Worm (Caenorhabditis elegans): ENCODE results near the gene ZK688.12.

DNA sequence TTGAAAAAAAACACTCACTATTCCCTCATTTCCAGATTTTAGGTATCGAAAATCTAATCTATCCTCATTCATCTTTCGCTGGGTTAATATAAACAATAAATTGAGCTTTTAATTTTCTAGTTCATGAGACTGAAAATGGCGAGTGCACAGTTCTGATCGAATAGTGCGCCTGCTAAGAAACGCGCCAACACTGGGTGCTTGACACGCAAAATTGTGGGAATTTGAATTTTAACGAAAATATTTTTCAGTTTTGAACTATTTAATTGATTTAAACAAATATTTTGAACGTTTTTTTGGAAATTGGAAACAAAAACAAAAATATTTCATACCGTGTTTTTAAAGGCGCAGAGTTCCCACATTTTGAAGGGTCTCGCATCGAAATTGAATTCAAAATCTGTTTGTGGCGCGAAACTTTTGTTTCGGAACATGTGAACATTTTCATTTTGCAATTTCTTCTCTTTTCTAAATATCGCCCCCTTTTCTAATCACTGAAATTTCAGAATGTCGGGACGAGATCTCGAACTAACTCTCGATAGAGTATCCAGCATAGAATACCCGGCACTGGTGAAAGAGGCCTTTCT, 15.3 kb upstream of the ZK688.12 start, which contains the start of the genes C29E4.13 and npp-15:
- no peak for TF ChIP-seq tab-1 (GFP tag; IDR thresholded peaks at IDR 0.05)
- TF ChIP-seq klf-2 (GFP tag; conservative IDR thresholded peaks at IDR 0.05): no peak
- no peak for TF ChIP-seq flt-1 (GFP tag; IDR thresholded peaks at IDR 0.05)
- no peak for TF ChIP-seq cog-1 (tag; optimal IDR thresholded peaks at IDR 0.05)
- TF ChIP-seq ztf-23 (GFP tag; IDR thresholded peaks at IDR 0.05): no peak
- no peak for TF ChIP-seq med-1 (GFP tag; optimal IDR thresholded peaks at IDR 0.05; ENCODE audit: insufficient read depth)
- TF ChIP-seq ref-1 (GFP tag; conservative IDR thresholded peaks at IDR 0.05): no peak
- no peak for TF ChIP-seq T22C8.4 (GFP tag; IDR thresholded peaks at IDR 0.05)

All from whole organism, midembryonic.